Worm (Caenorhabditis elegans) whole organism, young adult: ENCODE measurements around the gene R09H3.3.

ENCODE experiments used
- C17E4.6 ChIP-seq: fragments of 200-800 bp; sonication (Bioruptor generic); IDR thresholded peaks from 2 replicates; pipeline ENCODE4 v1.3.6; 2022; ENCODE audit warnings: missing genetic modification reagents, missing genetic modification characterization, missing compliant biosample characterization
- K11D2.4 ChIP-seq: fragments of 200-800 bp; sonication (Bioruptor generic); IDR thresholded peaks from 2 replicates; pipeline ENCODE4 v1.3.6; 2022; ENCODE audit warnings: missing genetic modification reagents, missing genetic modification characterization, missing compliant biosample characterization
- K12H6.12 ChIP-seq: fragments of 200-800 bp; sonication (Bioruptor generic); optimal IDR thresholded peaks from 2 replicates; lab custom pipeline; 2018; ENCODE audit warnings: mild to moderate bottlenecking, missing genetic modification characterization, missing compliant biosample characterization
- T26A5.8 ChIP-seq: sonication (generic microtip); optimal IDR thresholded peaks from 2 replicates; lab custom pipeline; 2016; ENCODE audit warnings: missing genetic modification characterization, missing compliant biosample characterization
- Y56A3A.18 ChIP-seq: fragments of 200-800 bp; sonication (Bioruptor generic); IDR thresholded peaks from 2 replicates; pipeline ENCODE4 v1.3.6; 2022; ENCODE audit warnings: missing genetic modification reagents, missing genetic modification characterization, missing compliant biosample characterization
- atf-7 ChIP-seq: sonication (generic microtip); optimal IDR thresholded peaks from 2 replicates; lab custom pipeline; 2017; ENCODE audit warnings: mild to moderate bottlenecking, missing genetic modification characterization, missing compliant biosample characterization
- attf-5 ChIP-seq: fragments of 200-800 bp; sonication (Bioruptor generic); optimal IDR thresholded peaks from 2 replicates; lab custom pipeline; 2018; ENCODE audit warnings: mild to moderate bottlenecking, missing genetic modification characterization, missing compliant biosample characterization
- ceh-100 ChIP-seq: fragments of 200-800 bp; sonication (Bioruptor generic); IDR thresholded peaks from 2 replicates; pipeline ENCODE4 v1.3.6; 2022; ENCODE audit warnings: missing genetic modification reagents, missing genetic modification characterization, missing compliant biosample characterization
- ceh-40 ChIP-seq: fragments of 200-800 bp; sonication (Bioruptor generic); IDR thresholded peaks from 2 replicates; pipeline ENCODE4 v1.3.6; 2022; ENCODE audit warnings: missing genetic modification characterization, missing compliant biosample characterization
- ceh-58 ChIP-seq: fragments of 200-800 bp; sonication (Bioruptor generic); IDR thresholded peaks from 2 replicates; pipeline ENCODE4 v1.3.6; 2022; ENCODE audit warnings: missing genetic modification characterization, missing compliant biosample characterization
- die-1 ChIP-seq: sonication (generic microtip); optimal IDR thresholded peaks from 2 replicates; lab custom pipeline; 2016; ENCODE audit warnings: missing genotype, mild to moderate bottlenecking, missing genetic modification characterization, missing compliant biosample characterization
- dpff-1 ChIP-seq: sonication (generic microtip); optimal IDR thresholded peaks from 2 replicates; lab custom pipeline; 2017; ENCODE audit warnings: mild to moderate bottlenecking, missing genetic modification characterization, missing compliant biosample characterization
- egl-44 ChIP-seq: fragments of 200-800 bp; sonication (Bioruptor generic); IDR thresholded peaks from 2 replicates; pipeline ENCODE4 v1.3.6; 2022; ENCODE audit warnings: missing genetic modification reagents, missing genetic modification characterization, missing compliant biosample characterization
- egrh-3 ChIP-seq: fragments of 200-800 bp; sonication (Bioruptor generic); IDR thresholded peaks from 2 replicates; pipeline ENCODE4 v1.3.6; 2022; ENCODE audit warnings: missing genetic modification reagents, missing genetic modification characterization, missing compliant biosample characterization
- hlh-12 ChIP-seq: sonication (generic microtip); optimal IDR thresholded peaks from 2 replicates; lab custom pipeline; 2016; ENCODE audit warnings: missing genetic modification characterization, missing compliant biosample characterization
- lag-1 ChIP-seq: fragments of 200-800 bp; sonication (Bioruptor generic); IDR thresholded peaks from 2 replicates; pipeline ENCODE4 v1.3.6; 2022; ENCODE audit warnings: missing genetic modification reagents, missing genetic modification characterization, missing compliant biosample characterization
- let-526 ChIP-seq: fragments of 200-800 bp; sonication (Bioruptor generic); IDR thresholded peaks from 2 replicates; pipeline ENCODE4 v1.3.6; 2022; ENCODE audit warnings: missing genetic modification reagents, missing genetic modification characterization, missing compliant biosample characterization
- lin-54 ChIP-seq: fragments of 200-800 bp; sonication (Bioruptor generic); optimal IDR thresholded peaks from 2 replicates; lab custom pipeline; 2018; ENCODE audit warnings: mild to moderate bottlenecking, missing genetic modification characterization, missing compliant biosample characterization
- madf-10 ChIP-seq: sonication (generic microtip); optimal IDR thresholded peaks from 2 replicates; lab custom pipeline; 2016; ENCODE audit warnings: mild to moderate bottlenecking, missing genetic modification characterization, missing compliant biosample characterization
- nfya-2 ChIP-seq: fragments of 200-800 bp; sonication (Bioruptor generic); IDR thresholded peaks from 2 replicates; pipeline ENCODE4 v1.3.6; 2022; ENCODE audit warnings: missing genetic modification reagents, missing genetic modification characterization, missing compliant biosample characterization
- nhr-120 ChIP-seq: fragments of 200-800 bp; sonication (Bioruptor generic); IDR thresholded peaks from 2 replicates; pipeline ENCODE4 v1.3.6; 2022; ENCODE audit warnings: missing genetic modification characterization, missing compliant biosample characterization
- nhr-27 ChIP-seq: fragments of 200-800 bp; sonication (Bioruptor generic); optimal IDR thresholded peaks from 2 replicates; lab custom pipeline; 2018; ENCODE audit warnings: mild to moderate bottlenecking, missing genetic modification characterization, moderate library complexity, missing compliant biosample characterization
- nhr-80 ChIP-seq: sonication (generic microtip); optimal IDR thresholded peaks from 2 replicates; lab custom pipeline; 2016; ENCODE audit warnings: missing genetic modification characterization, missing compliant biosample characterization
- nhr-90 ChIP-seq: sonication (generic microtip); optimal IDR thresholded peaks from 2 replicates; lab custom pipeline; 2016; ENCODE audit warnings: missing genotype, mild to moderate bottlenecking, missing genetic modification characterization, missing compliant biosample characterization
- pha-4 ChIP-seq: fragments of 150-350 bp; sonication (generic microtip); optimal IDR thresholded peaks from 2 replicates; lab custom pipeline; 2014; ENCODE audit warnings: missing biosample characterization, missing genetic modification reagents, missing genetic modification characterization
- sea-2 ChIP-seq: fragments of 200-800 bp; sonication (Bioruptor generic); IDR thresholded peaks from 2 replicates; pipeline ENCODE4 v1.3.6; 2022; ENCODE audit warnings: missing genetic modification characterization, missing compliant biosample characterization
- snpc-3.4 ChIP-seq: sonication (generic microtip); optimal IDR thresholded peaks from 2 replicates; lab custom pipeline; 2017; ENCODE audit warnings: missing genetic modification characterization, mild to moderate bottlenecking, missing compliant biosample characterization, antibody characterized with exemption, moderate library complexity, missing genotype, missing genetic modification reagents
- somi-1 ChIP-seq: fragments of 200-800 bp; sonication (Bioruptor generic); optimal IDR thresholded peaks from 2 replicates; lab custom pipeline; 2018; ENCODE audit warnings: mild to moderate bottlenecking, missing genetic modification characterization, missing compliant biosample characterization
- sptf-2 ChIP-seq: fragments of 200-800 bp; sonication (Bioruptor generic); optimal IDR thresholded peaks from 2 replicates; lab custom pipeline; 2018; ENCODE audit warnings: mild to moderate bottlenecking, missing genetic modification characterization, missing compliant biosample characterization
- tbp1 ChIP-seq: fragments of 200-800 bp; sonication (Bioruptor generic); optimal IDR thresholded peaks from 2 replicates; lab custom pipeline; 2018; ENCODE audit warnings: mild to moderate bottlenecking, missing genetic modification characterization, missing compliant biosample characterization
- tbx-9 ChIP-seq: sonication (generic microtip); optimal IDR thresholded peaks from 2 replicates; lab custom pipeline; 2016; ENCODE audit warnings: borderline replicate concordance, missing genetic modification characterization, inconsistent platforms, missing compliant biosample characterization
- unc-130 ChIP-seq: sonication (generic microtip); optimal IDR thresholded peaks from 2 replicates; lab custom pipeline; 2016; ENCODE audit warnings: missing genetic modification reagents, missing genetic modification characterization, missing compliant biosample characterization
- unc-62 ChIP-seq: fragments of 150-350 bp; optimal IDR thresholded peaks from 2 replicates; lab custom pipeline; 2014; ENCODE audit warnings: missing biosample characterization, missing genetic modification reagents, missing genetic modification characterization
- xnd-1 ChIP-seq: sonication (generic microtip); optimal IDR thresholded peaks from 2 replicates; lab custom pipeline; 2016; ENCODE audit warnings: missing genotype, missing genetic modification reagents, missing genetic modification characterization, missing compliant biosample characterization
- zfh-2 ChIP-seq: fragments of 200-800 bp; sonication (Bioruptor generic); conservative IDR thresholded peaks from 2 replicates; pipeline ENCODE4 v1.3.6; 2022; ENCODE audit warnings: missing genetic modification reagents, missing genetic modification characterization, missing compliant biosample characterization
- ztf-22 ChIP-seq: fragments of 200-800 bp; sonication (Bioruptor generic); optimal IDR thresholded peaks from 2 replicates; lab custom pipeline; 2018; ENCODE audit warnings: mild to moderate bottlenecking, missing genetic modification characterization, moderate library complexity, missing compliant biosample characterization

Gene R09H3.3

ce11 chrX:1627013-1627412 lies 41.6 kb downstream of the R09H3.3 start (continued):
- TF ChIP-seq xnd-1 (tag; lab: Kevin White, UChicago) (no peak), zfh-2 (GFP tag; lab: Robert Waterston, UW) (peak; percentile 77), nhr-27 (tag; lab: Kevin White, UChicago) (no peak), somi-1 (GFP tag; lab: Kevin White, UChicago) (peak; percentile 98), dpff-1 (tag; lab: Kevin White, UChicago) (no peak), tbp1 (GFP tag; lab: Kevin White, UChicago) (peak; percentile 79), tbx-9 (tag; lab: Kevin White, UChicago) (no peak), ztf-22 (peak; percentile 76), die-1 (peak; percentile 58), atf-7 (tag; lab: Kevin White, UChicago) (peak; percentile 97), egl-44 (GFP tag; lab: Robert Waterston, UW) (peak; percentile 91), C17E4.6 (GFP tag; lab: Robert Waterston, UW) (peak; percentile 76), Y56A3A.18 (GFP tag; lab: Robert Waterston, UW) (peak; percentile 98), attf-5 (GFP tag; lab: Kevin White, UChicago) (peak; percentile 53), ceh-100 (peak; percentile 61)

- TF ChIP-seq ceh-58 (GFP tag; lab: Robert Waterston, UW) (no peak), let-526 (GFP tag; lab: Robert Waterston, UW) (no peak), sptf-2 (GFP tag; lab: Kevin White, UChicago) (no peak), nhr-27 (tag; lab: Kevin White, UChicago) (no peak), nhr-90 (tag; lab: Kevin White, UChicago) (no peak), unc-62 (GFP tag; lab: Kevin White, UChicago) (no peak), lin-54 (GFP tag; lab: Kevin White, UChicago) (no peak), ceh-40 (GFP tag; lab: Robert Waterston, UW) (no peak), lag-1 (GFP tag; lab: Robert Waterston, UW) (no peak), snpc-3.4 (tag; lab: Kevin White, UChicago) (no peak), K11D2.4 (no peak), T26A5.8 (tag; lab: Kevin White, UChicago) (no peak), pha-4 (tag; lab: Kevin White, UChicago) (no peak), hlh-12 (tag; lab: Kevin White, UChicago) (no peak), sea-2 (GFP tag; lab: Robert Waterston, UW) (no peak), unc-130 (GFP tag; lab: Kevin White, UChicago) (no peak), nfya-2 (GFP tag; lab: Robert Waterston, UW) (no peak), nhr-80 (no peak), nhr-120 (no peak)
Observed at ce11 chrX:1623048-1623447, 45.6 kb downstream of the R09H3.3 start.

- TF ChIP-seq somi-1 (GFP tag; lab: Kevin White, UChicago) = no peak
- no peak for TF ChIP-seq ceh-40 (GFP tag; lab: Robert Waterston, UW)
- no peak for TF ChIP-seq madf-10 (tag; lab: Kevin White, UChicago)
- no peak for TF ChIP-seq K12H6.12 (tag; lab: Kevin White, UChicago)
- TF ChIP-seq egrh-3 (GFP tag; lab: Robert Waterston, UW) = peak; percentile 47; the same call in 1 of the 2 replicates
- TF ChIP-seq unc-62 (GFP tag; lab: Kevin White, UChicago) = no peak
- peak; percentile 78 for TF ChIP-seq zfh-2 (GFP tag; lab: Robert Waterston, UW)
Observed at ce11 chrX:1620678-1621449, 47.8 kb downstream of the R09H3.3 start, which contains the start of gene H11E01.2. TSS of gene H11E01.2 (plus strand) at chrX:1621057.
